1 worm cellular context compared by ENCODE assay signal in the genomic region with DNA sequence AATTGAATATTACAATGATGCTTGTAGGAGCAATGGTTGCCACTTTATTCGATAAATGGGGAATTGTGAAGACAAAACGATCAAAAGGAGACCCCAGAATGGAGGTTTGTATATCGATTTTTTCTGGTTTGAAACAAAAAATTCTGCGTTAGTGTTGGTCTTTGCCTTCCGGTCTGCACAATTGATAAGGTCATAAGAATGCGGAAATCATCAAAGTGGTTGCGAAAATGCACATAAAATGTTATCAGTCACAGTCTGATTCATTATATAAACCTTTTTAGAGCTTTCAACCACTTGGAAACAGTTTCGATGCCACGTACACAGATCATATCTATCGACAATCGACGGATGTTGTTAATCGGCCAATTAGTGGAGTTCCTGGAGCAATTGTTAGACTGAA.
TF ChIP-seq lines count a peak whose summit lies in the region.

No protein-coding gene starts in this region.

TF ChIP-seq in whole organism, L4 larva, 104 proteins besides CTCF, POLR2A, EP300 and RAD21 (continued from another document):
- TF ChIP-seq duxl-1 (tag; optimal IDR thresholded peaks at IDR 0.05; lab: Kevin White, UChicago; ENCODE audit: poor library complexity) (peak; percentile 6), mxl-2 (GFP tag; conservative IDR thresholded peaks at IDR 0.05; lab: Robert Waterston, UW) (no peak), dmd-6 (GFP tag; IDR thresholded peaks at IDR 0.05; lab: Robert Waterston, UW) (peak; percentile 87), mdt-29 (GFP tag; IDR thresholded peaks at IDR 0.05; lab: Robert Waterston, UW) (no peak), Y5F2A.4 (GFP tag; optimal IDR thresholded peaks at IDR 0.05; lab: Kevin White, UChicago) (no peak), dmd-8 (GFP tag; IDR thresholded peaks at IDR 0.05; lab: Robert Waterston, UW) (no peak), pqm-1 (tag; optimal IDR thresholded peaks at IDR 0.05; lab: Kevin White, UChicago) (peak; percentile 88), lin-1 (GFP tag; IDR thresholded peaks at IDR 0.05; lab: Robert Waterston, UW) (peak; percentile 80), F10B5.3 (tag; optimal IDR thresholded peaks at IDR 0.05; lab: Kevin White, UChicago) (no peak), nhr-11 (tag; optimal IDR thresholded peaks at IDR 0.05; lab: Kevin White, UChicago) (no peak), ceh-82 (tag; optimal IDR thresholded peaks at IDR 0.05; lab: Kevin White, UChicago) (no peak), ama-1 (optimal IDR thresholded peaks at IDR 0.05; lab: Kevin White, UChicago) (no peak), arid-1 (GFP tag; conservative IDR thresholded peaks at IDR 0.05; lab: Robert Waterston, UW) (no peak), ctbp-1 (GFP tag; IDR thresholded peaks at IDR 0.05; lab: Robert Waterston, UW) (no peak), zip-2 (tag; optimal IDR thresholded peaks at IDR 0.05; lab: Kevin White, UChicago) (no peak), egl-27 (tag; optimal IDR thresholded peaks at IDR 0.05; lab: Kevin White, UChicago) (no peak), set-16 (GFP tag; IDR thresholded peaks at IDR 0.05; lab: Robert Waterston, UW) (no peak), aha-1 (tag; lab: Kevin White, UChicago) (peak; percentile 75), Y48G9A.11 (GFP tag; IDR thresholded peaks at IDR 0.05; lab: Robert Waterston, UW) (no peak), nhr-42 (GFP tag; IDR thresholded peaks at IDR 0.05; lab: Robert Waterston, UW) (no peak), attf-4 (tag; optimal IDR thresholded peaks at IDR 0.05; lab: Kevin White, UChicago) (no peak), hlh-30 (tag; optimal IDR thresholded peaks at IDR 0.05; lab: Kevin White, UChicago; ENCODE audit: insufficient read depth) (no peak), nhr-6 (tag; optimal IDR thresholded peaks at IDR 0.05; lab: Kevin White, UChicago) (peak; percentile 12), Y105C5A.15 (GFP tag; IDR thresholded peaks at IDR 0.05; lab: Robert Waterston, UW) (no peak), D1046.2 (GFP tag; IDR thresholded peaks at IDR 0.05; lab: Robert Waterston, UW) (no peak), zag-1 (tag; optimal IDR thresholded peaks at IDR 0.05; lab: Kevin White, UChicago) (no peak), unc-39 (tag; optimal IDR thresholded peaks at IDR 0.05; lab: Kevin White, UChicago) (no peak), F44E2.7 (GFP tag; IDR thresholded peaks at IDR 0.05; lab: Robert Waterston, UW) (no peak), lir-3 (tag; optimal IDR thresholded peaks at IDR 0.05; lab: Kevin White, UChicago) (no peak), php-3 (GFP tag; IDR thresholded peaks at IDR 0.05; lab: Robert Waterston, UW) (peak; percentile 86), mdl-1 (tag; optimal IDR thresholded peaks at IDR 0.05; lab: Kevin White, UChicago) (no peak), madf-5 (GFP tag; IDR thresholded peaks at IDR 0.05; lab: Robert Waterston, UW) (no peak), ceh-28 (tag; optimal IDR thresholded peaks at IDR 0.05; lab: Kevin White, UChicago) (no peak), F26F4.8 (GFP tag; conservative IDR thresholded peaks at IDR 0.05; lab: Robert Waterston, UW) (no peak), pha-4 (GFP tag; IDR thresholded peaks at IDR 0.05; lab: Robert Waterston, UW) (no peak), pha-4 (tag; optimal IDR thresholded peaks at IDR 0.05; lab: Kevin White, UChicago) (no peak), lim-7 (GFP tag; IDR thresholded peaks at IDR 0.05; lab: Robert Waterston, UW) (no peak), lin-39 (tag; optimal IDR thresholded peaks at IDR 0.05; lab: Kevin White, UChicago) (no peak), lin-29 (GFP tag; IDR thresholded peaks at IDR 0.05; lab: Robert Waterston, UW) (no peak), ces-1 (GFP tag; optimal IDR thresholded peaks at IDR 0.05; lab: Kevin White, UChicago) (no peak), hlh-11 (tag; optimal IDR thresholded peaks at IDR 0.05; lab: Kevin White, UChicago) (peak; percentile 62), dve-1 (tag; optimal IDR thresholded peaks at IDR 0.05; lab: Kevin White, UChicago; ENCODE audit: insufficient read depth) (peak; percentile 53), nhr-76 (tag; optimal IDR thresholded peaks at IDR 0.05; lab: Kevin White, UChicago) (no peak), mep-1 (tag; optimal IDR thresholded peaks at IDR 0.05; lab: Kevin White, UChicago) (no peak), nhr-111 (GFP tag; optimal IDR thresholded peaks at IDR 0.05; lab: Kevin White, UChicago) (no peak), hif-1 (tag; optimal IDR thresholded peaks at IDR 0.05; lab: Kevin White, UChicago) (no peak), madf-9 (GFP tag; conservative IDR thresholded peaks at IDR 0.05; lab: Robert Waterston, UW) (no peak), lin-13 (GFP tag; optimal IDR thresholded peaks at IDR 0.05; lab: Kevin White, UChicago) (no peak), ztf-11 (tag; optimal IDR thresholded peaks at IDR 0.05; lab: Kevin White, UChicago) (no peak), zfp-2 (tag; optimal IDR thresholded peaks at IDR 0.05; lab: Kevin White, UChicago) (no peak), ZK337.2 (GFP tag; IDR thresholded peaks at IDR 0.05; lab: Robert Waterston, UW) (no peak), snpc-1.2 (GFP tag; IDR thresholded peaks at IDR 0.05; lab: Robert Waterston, UW) (no peak), nhr-10 (tag; optimal IDR thresholded peaks at IDR 0.05; lab: Kevin White, UChicago) (no peak), aly-2 (tag; optimal IDR thresholded peaks at IDR 0.05; lab: Kevin White, UChicago) (no peak), F49E8.2 (tag; optimal IDR thresholded peaks at IDR 0.05; lab: Kevin White, UChicago; ENCODE audit: borderline replicate concordance) (no peak), hmg-1.1 (GFP tag; IDR thresholded peaks at IDR 0.05; lab: Robert Waterston, UW) (no peak), ceh-20 (GFP tag; IDR thresholded peaks at IDR 0.05; lab: Robert Waterston, UW) (no peak), sdz-12 (GFP tag; optimal IDR thresholded peaks at IDR 0.05; lab: Kevin White, UChicago) (no peak), spr-3 (GFP tag; optimal IDR thresholded peaks at IDR 0.05; lab: Kevin White, UChicago) (no peak), daf-12 (tag; optimal IDR thresholded peaks at IDR 0.05; lab: Kevin White, UChicago) (no peak), cey-2 (tag; optimal IDR thresholded peaks at IDR 0.05; lab: Kevin White, UChicago; ENCODE audit: borderline replicate concordance, insufficient read depth) (no peak), daf-16 (GFP tag; optimal IDR thresholded peaks at IDR 0.05; lab: Kevin White, UChicago) (no peak), daf-16 (tag; optimal IDR thresholded peaks at IDR 0.05; lab: Kevin White, UChicago) (no peak), dpl-1 (GFP tag; optimal IDR thresholded peaks at IDR 0.05; lab: Kevin White, UChicago) (no peak), saeg-2 (GFP tag; IDR thresholded peaks at IDR 0.05; lab: Robert Waterston, UW) (no peak), zip-11 (GFP tag; IDR thresholded peaks at IDR 0.05; lab: Robert Waterston, UW) (no peak), lsy-2 (tag; optimal IDR thresholded peaks at IDR 0.05; lab: Kevin White, UChicago) (no peak), nhr-77 (tag; optimal IDR thresholded peaks at IDR 0.05; lab: Kevin White, UChicago) (peak; percentile 61)
TF ChIP-seq in whole organism, L4 larva: peak in this region for 12.
